Fruit fly (Drosophila melanogaster): ENCODE results near the gene NijA.
A peak's percentile ranks its signal among the peaks of the same experiment; 100 is the strongest.

Gene NijA

dm6 chr3L:10735095-10735494, 38.4 kb upstream of the NijA start (continued):
- TF ChIP-seq cas (GFP tag; IDR thresholded peaks at IDR 0.05) (peak; percentile 65; the same call in 1 of the 2 replicates), CG32532 (GFP tag; IDR thresholded peaks at IDR 0.05) (peak; percentile 49; the same call in 1 of the 2 replicates), rib (GFP tag; IDR thresholded peaks at IDR 0.05) (no peak), PHDP (tag; optimal IDR thresholded peaks at IDR 0.05) (peak; percentile 78), CG3065 (GFP tag; optimal IDR thresholded peaks at IDR 0.05) (peak; percentile 11), stwl (tag; optimal IDR thresholded peaks at IDR 0.05) (no peak), tna (GFP tag; IDR thresholded peaks at IDR 0.05; ENCODE audit: partially characterized antibody) (no peak), HLH4C (GFP tag; IDR thresholded peaks at IDR 0.05; ENCODE audit: partially characterized antibody) (no peak), CG7839 (tag; optimal IDR thresholded peaks at IDR 0.05) (peak; percentile 76), psq (GFP tag; optimal IDR thresholded peaks at IDR 0.05) (no peak), CG16815 (GFP tag; optimal IDR thresholded peaks at IDR 0.05) (peak; percentile 28), Ravus (GFP tag; IDR thresholded peaks at IDR 0.05) (no peak), CG6272 (GFP tag; IDR thresholded peaks at IDR 0.05) (0 out of 2 replicates have a peak, but pooled peaks have one; percentile 19), Ets65A (GFP tag) (peak; percentile 97), Dek (tag; optimal IDR thresholded peaks at IDR 0.05) (peak; percentile 62), onecut (GFP tag; IDR thresholded peaks at IDR 0.05) (no peak), CG6854 (GFP tag; optimal IDR thresholded peaks at IDR 0.05) (peak; percentile 35), CG6813 (GFP tag; optimal IDR thresholded peaks at IDR 0.05) (no peak), slp2 (GFP tag; optimal IDR thresholded peaks at IDR 0.05) (no peak), nau (GFP tag; optimal IDR thresholded peaks at IDR 0.05) (no peak), CG3407 (GFP tag; optimal IDR thresholded peaks at IDR 0.05) (no peak), GATAe (GFP tag; conservative IDR thresholded peaks at IDR 0.05) (no peak), Hr39 (optimal IDR thresholded peaks at IDR 0.05) (no peak), CG6175 (GFP tag; IDR thresholded peaks at IDR 0.05) (no peak), dm (GFP tag; optimal IDR thresholded peaks at IDR 0.05) (no peak), Dip2 (GFP tag; IDR thresholded peaks at IDR 0.05) (no peak), CG17568 (GFP tag; optimal IDR thresholded peaks at IDR 0.05) (peak; percentile 31), Antp (GFP tag; optimal IDR thresholded peaks at IDR 0.05) (peak; percentile 55), maf-S (GFP tag; optimal IDR thresholded peaks at IDR 0.05) (peak; percentile 56), gcm (GFP tag; optimal IDR thresholded peaks at IDR 0.05) (peak; percentile 1), D19A (tag; optimal IDR thresholded peaks at IDR 0.05) (no peak), CG6683 (GFP tag; optimal IDR thresholded peaks at IDR 0.05) (peak; percentile 33), CG4360 (GFP tag; IDR thresholded peaks at IDR 0.05) (no peak), CG8388 (GFP tag; optimal IDR thresholded peaks at IDR 0.05) (peak; percentile 38), CHES-1-like (GFP tag; optimal IDR thresholded peaks at IDR 0.05) (peak; percentile 78), CG8765 (GFP tag; IDR thresholded peaks at IDR 0.05) (no peak), CG4404 (GFP tag; IDR thresholded peaks at IDR 0.05) (peak; percentile 20; the same call in 1 of the 2 replicates), sc (optimal IDR thresholded peaks at IDR 0.05) (no peak), sc (GFP tag; optimal IDR thresholded peaks at IDR 0.05) (peak; percentile 35), CG14441 (GFP tag; IDR thresholded peaks at IDR 0.05) (0 out of 2 replicates have a peak, but pooled peaks have one; percentile 23), CG2116 (GFP tag; optimal IDR thresholded peaks at IDR 0.05) (no peak), esg (GFP tag; conservative IDR thresholded peaks at IDR 0.05) (peak; percentile 73), BtbVII (GFP tag; optimal IDR thresholded peaks at IDR 0.05) (no peak), CG12104 (GFP tag; optimal IDR thresholded peaks at IDR 0.05) (peak; percentile 32), CG10959 (GFP tag; IDR thresholded peaks at IDR 0.05) (no peak), CG2889 (GFP tag; IDR thresholded peaks at IDR 0.05) (0 out of 3 replicates have a peak, but pooled peaks have one; percentile 66), HHEX (GFP tag; optimal IDR thresholded peaks at IDR 0.05) (peak; percentile 3), kay (GFP tag; optimal IDR thresholded peaks at IDR 0.05) (peak; percentile 47), CG18619 (GFP tag; optimal IDR thresholded peaks at IDR 0.05) (peak; percentile 60), crp (GFP tag; optimal IDR thresholded peaks at IDR 0.05) (no peak), CG13123 (GFP tag; optimal IDR thresholded peaks at IDR 0.05) (peak; percentile 20), chif (GFP tag; optimal IDR thresholded peaks at IDR 0.05) (peak; percentile 13 to 37)
